Fruit fly (Drosophila melanogaster) whole organism, adult: ENCODE results near the gene Ufd1.

ENCODE experiments used
- CG1620 ChIP-seq: fragments of 200-800 bp; sonication (Bioruptor generic); optimal IDR thresholded peaks from 2 replicates; lab custom pipeline; 2016; ENCODE audit warnings: missing biosample characterization, missing genetic modification characterization
- CG33017 ChIP-seq: fragments of 200-800 bp; sonication (Bioruptor generic); optimal IDR thresholded peaks from 2 replicates; lab custom pipeline; 2018; ENCODE audit warnings: missing biosample characterization, mild to moderate bottlenecking, missing genetic modification characterization, moderate library complexity
- CG7101 ChIP-seq: fragments of 200-800 bp; sonication (Bioruptor generic); optimal IDR thresholded peaks from 2 replicates; lab custom pipeline; 2018; ENCODE audit warnings: missing biosample characterization, mild to moderate bottlenecking, missing genetic modification characterization, moderate library complexity

DNA sequence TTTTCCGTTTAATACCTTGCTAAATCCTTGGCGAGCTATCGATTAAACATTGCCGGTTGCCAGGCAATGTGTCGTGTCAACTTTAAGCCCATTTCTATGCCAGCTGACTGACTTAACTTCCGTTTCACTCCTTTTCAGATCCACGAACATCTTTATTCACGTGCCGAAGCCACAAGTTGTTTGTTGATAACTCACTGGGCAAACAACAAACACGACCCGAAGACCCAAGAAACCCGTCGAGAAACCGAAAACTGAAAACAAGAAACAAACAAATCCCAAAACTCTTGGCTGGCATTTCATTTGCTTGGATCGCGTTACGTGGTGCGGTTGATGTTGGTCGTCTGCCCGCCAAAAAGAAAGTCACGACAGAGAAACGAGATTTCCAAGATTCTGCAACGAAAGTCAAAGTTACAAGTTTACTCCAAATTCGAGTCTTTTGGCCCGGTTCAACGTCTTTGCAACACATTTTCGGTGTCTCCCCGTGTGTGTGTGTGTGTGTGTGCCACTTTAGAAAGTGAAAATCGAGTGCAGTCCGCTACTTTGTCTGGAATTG is 27.8 kb upstream of the Ufd1 start, which contains the start of gene CG6216:
- TF ChIP-seq CG1620 (GFP tag; lab: Kevin White, UChicago) = no peak
- no peak for TF ChIP-seq CG7101 (tag; lab: Kevin White, UChicago)
- TF ChIP-seq CG33017 (tag; lab: Kevin White, UChicago) = no peak
